Fruit fly (Drosophila melanogaster) whole organism, prepupa: ENCODE results near the gene LysB.
A peak's percentile ranks its signal among the peaks of the same experiment; 100 is the strongest.

ENCODE experiments used
- Blimp-1 ChIP-seq: fragments of 200-800 bp; sonication (Bioruptor generic); optimal IDR thresholded peaks from 3 replicates; lab custom pipeline; 2017; ENCODE audit warnings: missing biosample characterization, missing genetic modification characterization, mild to moderate bottlenecking, moderate library complexity, missing genetic modification reagents
- CG11294 ChIP-seq: fragments of 200-800 bp; sonication (Bioruptor generic); IDR thresholded peaks from 2 replicates; pipeline ENCODE4 v1.3.6; 2022; ENCODE audit warnings: missing biosample characterization, missing genetic modification characterization
- CG11902 ChIP-seq: fragments of 200-800 bp; sonication (Bioruptor generic); optimal IDR thresholded peaks from 3 replicates; lab custom pipeline; 2016; ENCODE audit warnings: missing biosample characterization, missing genetic modification characterization
- CG15336 ChIP-seq: fragments of 200-800 bp; sonication (Bioruptor generic); IDR thresholded peaks from 2 replicates; pipeline ENCODE4 v1.3.6; 2022; ENCODE audit warnings: missing biosample characterization, missing genetic modification characterization
- CG16779 ChIP-seq: fragments of 200-800 bp; sonication (Bioruptor generic); optimal IDR thresholded peaks from 3 replicates; lab custom pipeline; 2017; ENCODE audit warnings: missing biosample characterization, mild to moderate bottlenecking, missing genetic modification characterization
- CG34406 ChIP-seq: fragments of 200-800 bp; sonication (Bioruptor generic); optimal IDR thresholded peaks from 3 replicates; lab custom pipeline; 2016; ENCODE audit warnings: missing biosample characterization, missing genetic modification characterization
- CG4318 ChIP-seq: fragments of 200-800 bp; sonication (Bioruptor generic); optimal IDR thresholded peaks from 3 replicates; lab custom pipeline; 2017; ENCODE audit warnings: missing biosample characterization, mild to moderate bottlenecking, missing genetic modification characterization
- CG6163 ChIP-seq: fragments of 200-800 bp; sonication (Bioruptor generic); IDR thresholded peaks from 3 replicates; pipeline ENCODE4 v1.3.6; 2022; ENCODE audit warnings: missing biosample characterization, missing genetic modification characterization
- CG7368 ChIP-seq: fragments of 200-800 bp; sonication (Bioruptor generic); optimal IDR thresholded peaks from 3 replicates; lab custom pipeline; 2016; ENCODE audit warnings: missing biosample characterization, missing genetic modification characterization
- CG8119 ChIP-seq: fragments of 200-800 bp; sonication (Bioruptor generic); IDR thresholded peaks from 3 replicates; pipeline ENCODE4 v1.3.6; 2022; ENCODE audit warnings: missing biosample characterization, missing genetic modification characterization
- CG8632 ChIP-seq: fragments of 200-800 bp; sonication (Bioruptor generic); optimal IDR thresholded peaks from 3 replicates; lab custom pipeline; 2016; ENCODE audit warnings: missing biosample characterization, missing genetic modification characterization
- Eip78C ChIP-seq: fragments of 200-800 bp; sonication (Bioruptor generic); peaks from one replicate; lab custom pipeline; 2016; ENCODE audit warnings: missing biosample characterization, missing genetic modification characterization
- Eip93F ChIP-seq: fragments of 200-800 bp; sonication (Bioruptor generic); optimal IDR thresholded peaks from 2 replicates; lab custom pipeline; 2016; ENCODE audit warnings: missing biosample characterization, mild to moderate bottlenecking, missing genetic modification characterization
- Ets21C ChIP-seq: fragments of 200-800 bp; sonication (Bioruptor generic); optimal IDR thresholded peaks from 3 replicates; lab custom pipeline; 2016; ENCODE audit warnings: missing biosample characterization, missing genetic modification characterization
- Ets96B ChIP-seq: fragments of 200-800 bp; optimal IDR thresholded peaks from 2 replicates; lab custom pipeline; 2019; ENCODE audit warnings: missing biosample characterization, mild to moderate bottlenecking, missing genetic modification characterization, moderate library complexity
- Gug ChIP-seq: fragments of 200-800 bp; sonication (Bioruptor generic); IDR thresholded peaks from 2 replicates; pipeline ENCODE4 v1.3.6; 2022; ENCODE audit warnings: missing biosample characterization, missing genetic modification characterization
- Hr38 ChIP-seq: sonication (Bioruptor generic); optimal IDR thresholded peaks from 2 replicates; lab custom pipeline; 2016; ENCODE audit warnings: missing biosample characterization, missing genetic modification characterization
- Lpt ChIP-seq: fragments of 200-800 bp; sonication (Bioruptor generic); optimal IDR thresholded peaks from 3 replicates; lab custom pipeline; 2016; ENCODE audit warnings: missing biosample characterization, missing genetic modification characterization
- Sox102F ChIP-seq: fragments of 200-800 bp; sonication (Bioruptor generic); optimal IDR thresholded peaks from 2 replicates; lab custom pipeline; 2016; ENCODE audit warnings: missing biosample characterization, mild to moderate bottlenecking, missing genetic modification characterization
- Sox14 ChIP-seq: fragments of 200-800 bp; sonication (Bioruptor generic); optimal IDR thresholded peaks from 3 replicates; lab custom pipeline; 2016; ENCODE audit warnings: missing biosample characterization, missing genetic modification characterization
- dac ChIP-seq: fragments of 200-800 bp; sonication (Bioruptor generic); optimal IDR thresholded peaks from 2 replicates; lab custom pipeline; 2017; ENCODE audit warnings: missing biosample characterization, mild to moderate bottlenecking, missing genetic modification characterization
- dsx ChIP-seq: fragments of 200-800 bp; optimal IDR thresholded peaks from 3 replicates; lab custom pipeline; 2019; ENCODE audit warnings: missing biosample characterization, mild to moderate bottlenecking, missing genetic modification characterization, moderate library complexity; ENCODE audit not compliant: poor library complexity, severe bottlenecking
- eg ChIP-seq: fragments of 200-800 bp; sonication (Bioruptor generic); IDR thresholded peaks from 3 replicates; pipeline ENCODE4 v1.3.6; 2022; ENCODE audit warnings: missing biosample characterization, missing genetic modification characterization
- fd59A ChIP-seq: fragments of 200-800 bp; sonication (Bioruptor generic); optimal IDR thresholded peaks from 2 replicates; lab custom pipeline; 2017; ENCODE audit warnings: missing biosample characterization, mild to moderate bottlenecking, missing genetic modification characterization, missing genetic modification reagents
- fd85E ChIP-seq: fragments of 200-800 bp; sonication (Bioruptor generic); optimal IDR thresholded peaks from 3 replicates; lab custom pipeline; 2016; ENCODE audit warnings: missing biosample characterization, missing genetic modification characterization
- fkh ChIP-seq: fragments of 200-800 bp; sonication (Bioruptor generic); optimal IDR thresholded peaks from 3 replicates; lab custom pipeline; 2017; ENCODE audit warnings: missing biosample characterization, mild to moderate bottlenecking, missing genetic modification characterization, moderate library complexity
- pdm3 ChIP-seq: fragments of 200-800 bp; sonication (Bioruptor generic); optimal IDR thresholded peaks from 3 replicates; lab custom pipeline; 2016; ENCODE audit warnings: missing biosample characterization, missing genetic modification characterization
- salr ChIP-seq, 2 experiments: fragments of 200-800 bp; sonication (Bioruptor generic); optimal IDR thresholded peaks; 3 replicates each; lab custom pipeline; 2016 to 2018; ENCODE audit warnings: missing biosample characterization in 2 of 2, missing genetic modification characterization in 2 of 2, mild to moderate bottlenecking in 1 of 2
- ss ChIP-seq, 2 experiments: fragments of 200-800 bp; sonication (Bioruptor generic); optimal IDR thresholded peaks; 2 replicates in 1 of 2; 3 replicates in 1 of 2; lab custom pipeline; 2017 to 2018; ENCODE audit warnings: mild to moderate bottlenecking in 2 of 2, missing biosample characterization in 2 of 2, missing genetic modification characterization in 2 of 2, moderate library complexity in 1 of 2
- svp ChIP-seq: fragments of 200-800 bp; sonication (Bioruptor generic); peaks from one replicate; lab custom pipeline; 2016; ENCODE audit warnings: missing biosample characterization, missing genetic modification characterization
- vri ChIP-seq: fragments of 200-800 bp; sonication (Bioruptor generic); optimal IDR thresholded peaks from 3 replicates; lab custom pipeline; 2016; ENCODE audit warnings: missing biosample characterization, mild to moderate bottlenecking, missing genetic modification characterization

Gene LysB

DNA sequence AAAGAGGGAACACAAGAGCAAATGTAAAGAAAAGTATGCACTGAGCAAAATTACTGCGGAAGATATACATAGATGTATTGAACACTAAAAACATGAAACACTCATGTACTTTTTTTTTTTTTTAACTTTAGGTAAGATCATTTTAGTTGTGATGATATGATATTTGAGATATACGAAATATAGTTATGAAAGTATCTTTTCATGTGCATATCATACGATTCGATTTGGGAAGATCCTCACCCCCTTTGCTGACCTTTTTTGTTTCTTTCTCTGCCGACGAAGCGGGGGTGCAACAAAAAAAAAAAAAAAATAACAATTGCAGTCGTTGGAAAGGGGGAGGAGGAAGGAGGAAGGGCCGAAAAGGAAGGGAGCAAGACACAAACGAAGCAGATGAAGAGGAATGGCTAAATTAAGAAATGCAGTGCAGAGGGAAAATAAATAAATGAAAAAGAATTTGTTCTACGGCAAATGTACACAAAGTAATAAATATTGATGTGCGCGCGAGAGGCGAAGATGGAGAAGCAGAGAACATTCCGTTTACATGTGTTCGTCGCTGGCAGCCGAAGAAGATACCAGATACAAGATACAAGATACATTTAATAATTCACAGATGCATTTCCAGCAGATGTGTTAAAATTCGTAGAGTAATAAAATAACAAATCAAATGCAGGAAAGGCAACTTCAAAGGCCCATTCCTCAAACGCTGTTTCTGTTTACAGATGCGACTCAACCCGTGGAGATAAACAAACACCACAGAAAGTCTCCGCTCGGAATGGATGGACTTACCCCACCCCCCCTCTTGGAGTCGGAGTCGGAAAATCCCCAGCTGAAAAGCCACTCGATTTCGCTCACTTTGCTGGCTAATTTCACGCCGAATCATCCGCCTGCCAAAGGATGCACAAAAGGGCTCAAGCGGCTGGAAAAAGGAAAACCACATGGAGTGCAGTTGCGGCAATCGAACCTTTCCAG is 39.9 kb upstream of the LysB start (continued):
- peak; percentile 67; the same call in 2 of the 3 replicates for TF ChIP-seq CG6163
- no peak for TF ChIP-seq dac (GFP tag; lab: Kevin White, UChicago)
- no peak for TF ChIP-seq Ets21C (GFP tag; lab: Kevin White, UChicago)
- no peak for TF ChIP-seq fd85E
- no peak for TF ChIP-seq CG11294 (GFP tag; lab: Robert Waterston, UW)
- 0 out of 3 replicates have a peak, but pooled peaks have one; percentile 13 for TF ChIP-seq eg (GFP tag; lab: Robert Waterston, UW)
- 0 out of 3 replicates have a peak, but pooled peaks have one; percentile 14 for TF ChIP-seq CG8119
- TF ChIP-seq CG11902 (GFP tag; lab: Kevin White, UChicago): peak; percentile 3
- TF ChIP-seq CG7368 (GFP tag; lab: Kevin White, UChicago): peak; percentile 11
- TF ChIP-seq dsx (GFP tag; lab: Kevin White, UChicago): peak; percentile 75
- TF ChIP-seq CG4318 (GFP tag; lab: Kevin White, UChicago): no peak
- TF ChIP-seq CG15336 (GFP tag; lab: Robert Waterston, UW): no peak
- peak; percentile 50 for TF ChIP-seq Ets96B (tag; lab: Kevin White, UChicago)
- TF ChIP-seq svp (GFP tag; lab: Kevin White, UChicago): peak; percentile 60
- peak; percentile 4 for TF ChIP-seq CG16779
- TF ChIP-seq Eip93F (GFP tag; lab: Kevin White, UChicago): no peak
- no peak for TF ChIP-seq Hr38 (GFP tag; lab: Kevin White, UChicago)
- TF ChIP-seq vri: no peak
- TF ChIP-seq, all 60 proteins: peak for 37

DNA sequence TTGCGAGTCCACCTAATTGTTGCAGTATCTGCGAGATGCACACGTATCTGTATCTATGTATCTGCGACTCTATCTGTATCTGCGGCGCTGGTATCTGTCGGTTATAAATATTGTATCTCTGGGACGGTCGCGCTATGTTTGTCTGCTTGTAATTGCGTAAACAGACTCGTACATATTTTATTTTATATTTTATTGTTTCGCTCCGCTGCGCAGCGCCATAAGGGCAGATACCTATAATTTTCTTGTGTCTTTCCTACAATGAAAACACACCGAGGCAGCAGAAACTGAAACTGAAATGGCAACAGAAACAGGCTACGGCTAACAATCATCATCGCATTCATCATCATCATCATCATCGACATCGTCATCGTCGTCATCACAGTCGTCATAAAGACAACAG is 38.7 kb upstream of the LysB start:
- no peak for TF ChIP-seq CG11902 (GFP tag; lab: Kevin White, UChicago)
- peak; percentile 48 for TF ChIP-seq Eip78C (GFP tag; lab: Kevin White, UChicago)
- no peak for TF ChIP-seq ss (GFP tag; optimal IDR thresholded peaks at IDR 0.05; lab: Kevin White, UChicago)
- TF ChIP-seq fd59A (GFP tag; lab: Kevin White, UChicago): no peak
- peak; percentile 64 for TF ChIP-seq dsx (GFP tag; lab: Kevin White, UChicago)
- no peak for TF ChIP-seq Blimp-1 (GFP tag; lab: Kevin White, UChicago)
- no peak for TF ChIP-seq CG11294 (GFP tag; lab: Robert Waterston, UW)
- TF ChIP-seq Sox14: no peak
- TF ChIP-seq Ets21C (GFP tag; lab: Kevin White, UChicago): no peak
- no peak for TF ChIP-seq Hr38 (GFP tag; lab: Kevin White, UChicago)
- TF ChIP-seq fkh (GFP tag; lab: Kevin White, UChicago): peak; percentile 52
- TF ChIP-seq svp (GFP tag; lab: Kevin White, UChicago): peak; percentile 15
- TF ChIP-seq CG4318 (GFP tag; lab: Kevin White, UChicago): no peak
- TF ChIP-seq Sox102F (GFP tag; lab: Kevin White, UChicago): no peak
- TF ChIP-seq eg (GFP tag; lab: Robert Waterston, UW): no peak
- TF ChIP-seq Gug (GFP tag; lab: Robert Waterston, UW): no peak

DNA sequence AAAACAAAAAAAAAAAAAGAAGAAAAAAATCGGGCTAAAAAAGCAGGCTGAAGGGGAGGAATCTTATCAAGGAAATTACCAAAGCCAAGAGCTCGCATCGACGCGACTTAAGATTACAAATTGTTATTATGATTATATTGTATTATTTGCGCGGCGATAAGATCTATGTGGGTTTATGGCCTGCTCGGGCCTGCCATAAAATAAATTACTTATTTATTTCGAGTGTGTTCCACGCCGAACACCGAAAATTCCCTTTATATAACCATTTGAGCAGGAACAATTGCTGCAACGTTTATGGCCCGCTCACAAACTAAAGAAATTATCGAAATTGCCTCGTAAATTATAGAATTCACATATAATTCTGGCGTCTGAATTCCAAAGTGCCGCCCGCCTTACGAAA is 37.6 kb upstream of the LysB start:
- TF ChIP-seq fkh (GFP tag; lab: Kevin White, UChicago): peak; percentile 11
- TF ChIP-seq pdm3 (GFP tag; lab: Kevin White, UChicago): no peak
- no peak for TF ChIP-seq Hr38 (GFP tag; lab: Kevin White, UChicago)
- TF ChIP-seq Blimp-1 (GFP tag; lab: Kevin White, UChicago): no peak
- no peak for TF ChIP-seq CG8632 (GFP tag; lab: Kevin White, UChicago)
- peak; percentile 31 for TF ChIP-seq vri
- no peak for TF ChIP-seq CG34406
- no peak for TF ChIP-seq salr (GFP tag; optimal IDR thresholded peaks at IDR 0.05; lab: Kevin White, UChicago)
- no peak for TF ChIP-seq Eip78C (GFP tag; lab: Kevin White, UChicago)
- TF ChIP-seq Lpt (GFP tag; lab: Kevin White, UChicago): no peak
- TF ChIP-seq Gug (GFP tag; lab: Robert Waterston, UW): no peak
- TF ChIP-seq dsx (GFP tag; lab: Kevin White, UChicago): no peak
- no peak for TF ChIP-seq ss (GFP tag; optimal IDR thresholded peaks at IDR 0.05; lab: Kevin White, UChicago)
- peak; percentile 61 for TF ChIP-seq svp (GFP tag; lab: Kevin White, UChicago)
- no peak for TF ChIP-seq CG8119
- TF ChIP-seq CG16779: no peak
